Worm (Caenorhabditis elegans) whole organism, early embryonic: Measurements from ENCODE around the gene try-10.

Source experiments
- B0310.2 ChIP-seq: sonication (generic microtip); optimal IDR thresholded peaks from 2 replicates; lab custom pipeline; 2016; ENCODE audit warnings: mild to moderate bottlenecking, missing genetic modification characterization, missing compliant biosample characterization
- F13C5.2 ChIP-seq: sonication (generic microtip); optimal IDR thresholded peaks from 2 replicates; lab custom pipeline; 2017; ENCODE audit warnings: mild to moderate bottlenecking, missing genetic modification characterization, inconsistent platforms, missing compliant biosample characterization
- aly-1 ChIP-seq: sonication (generic microtip); optimal IDR thresholded peaks from 2 replicates; lab custom pipeline; 2016; ENCODE audit warnings: missing genetic modification characterization, missing compliant biosample characterization
- ama-1 ChIP-seq: fragments of 150-350 bp; optimal IDR thresholded peaks from 2 replicates; lab custom pipeline; 2014
- ceh-13 ChIP-seq: fragments of 200-800 bp; sonication (Bioruptor generic); optimal IDR thresholded peaks from 2 replicates; lab custom pipeline; 2018; ENCODE audit warnings: mild to moderate bottlenecking, missing genetic modification characterization, missing compliant biosample characterization
- ceh-36 ChIP-seq: sonication (generic microtip); optimal IDR thresholded peaks from 2 replicates; lab custom pipeline; 2016; ENCODE audit warnings: missing genetic modification characterization, inconsistent platforms, missing compliant biosample characterization
- ets-7 ChIP-seq: sonication (generic microtip); optimal IDR thresholded peaks from 2 replicates; lab custom pipeline; 2016; ENCODE audit warnings: missing genotype, missing genetic modification characterization, missing compliant biosample characterization
- flt-1 ChIP-seq: fragments of 200-800 bp; sonication (Bioruptor generic); IDR thresholded peaks from 2 replicates; pipeline ENCODE4 v1.3.6; 2022; ENCODE audit warnings: missing genetic modification characterization, missing compliant biosample characterization
- hmbx-1 ChIP-seq: sonication (generic microtip); optimal IDR thresholded peaks from 2 replicates; lab custom pipeline; 2016; ENCODE audit warnings: mild to moderate bottlenecking, missing genetic modification characterization, missing compliant biosample characterization
- hmg-4 ChIP-seq: fragments of 200-800 bp; sonication (Bioruptor generic); optimal IDR thresholded peaks from 2 replicates; lab custom pipeline; 2018; ENCODE audit warnings: mild to moderate bottlenecking, missing genetic modification characterization, missing compliant biosample characterization
- hnd-1 ChIP-seq: sonication (generic microtip); optimal IDR thresholded peaks from 2 replicates; lab custom pipeline; 2016; ENCODE audit warnings: missing genetic modification characterization, missing compliant biosample characterization
- pes-1 ChIP-seq: fragments of 200-800 bp; sonication (Bioruptor generic); IDR thresholded peaks from 2 replicates; pipeline ENCODE4 v1.3.6; 2022; ENCODE audit warnings: missing genetic modification reagents, missing genetic modification characterization, missing compliant biosample characterization
- scrt-1 ChIP-seq: fragments of 200-800 bp; sonication (Bioruptor generic); IDR thresholded peaks from 2 replicates; pipeline ENCODE4 v1.3.6; 2022; ENCODE audit warnings: missing genetic modification characterization, missing compliant biosample characterization
- sea-1 ChIP-seq: fragments of 200-800 bp; sonication (Bioruptor generic); conservative IDR thresholded peaks from 2 replicates; pipeline ENCODE4 v1.3.6; 2022; ENCODE audit warnings: missing genetic modification characterization, missing compliant biosample characterization
- tbx-11 ChIP-seq: fragments of 200-800 bp; sonication (Bioruptor generic); IDR thresholded peaks from 2 replicates; pipeline ENCODE4 v1.3.6; 2022; ENCODE audit warnings: missing genetic modification characterization, missing compliant biosample characterization
- tbx-37 ChIP-seq: fragments of 200-800 bp; sonication (Bioruptor generic); conservative IDR thresholded peaks from 2 replicates; pipeline ENCODE4 v1.3.6; 2022; ENCODE audit warnings: missing genetic modification reagents, missing genetic modification characterization, missing compliant biosample characterization
- tra-4 ChIP-seq: sonication (generic microtip); optimal IDR thresholded peaks from 2 replicates; lab custom pipeline; 2017; ENCODE audit warnings: missing genetic modification characterization, missing compliant biosample characterization

try-10 gene

ce11 chrV:13018761-13019160 lies 5.7 kb upstream of the try-10 start, which contains the start of gene fmi-1:
fmi-1 (plus strand) TSS chrV:13019061.
- TF ChIP-seq tbx-37 (no peak), hnd-1 (no peak), hmbx-1 (no peak), hmg-4 (no peak), B0310.2 (tag; lab: Kevin White, UChicago) (no peak)

ce11 chrV:13018233-13018632 lies 5.2 kb upstream of the try-10 start:
- TF ChIP-seq tbx-37 = no peak
- TF ChIP-seq ceh-36 (tag; lab: Kevin White, UChicago) = no peak
- TF ChIP-seq ets-7 = no peak
- no peak for TF ChIP-seq hmg-4
- TF ChIP-seq pes-1 (GFP tag; lab: Robert Waterston, UW) = no peak
- no peak for TF ChIP-seq hnd-1
- no peak for TF ChIP-seq B0310.2 (tag; lab: Kevin White, UChicago)
- TF ChIP-seq tra-4 (tag; lab: Kevin White, UChicago) = no peak
- TF ChIP-seq ceh-13 (GFP tag; lab: Kevin White, UChicago) = no peak
- TF ChIP-seq hmbx-1 = no peak
- no peak for TF ChIP-seq sea-1 (GFP tag; lab: Robert Waterston, UW)
- no peak for TF ChIP-seq aly-1
- no peak for TF ChIP-seq F13C5.2 (tag; lab: Kevin White, UChicago)
- TF ChIP-seq flt-1 (GFP tag; lab: Robert Waterston, UW) = no peak
- no peak for TF ChIP-seq scrt-1
- no peak for TF ChIP-seq tbx-11 (GFP tag; lab: Robert Waterston, UW)
- no peak for TF ChIP-seq ama-1 (lab: Kevin White, UChicago)

ce11 chrV:13013844-13014243 lies 786 bp upstream of the try-10 start, which contains the start of gene F15B9.6:
F15B9.6 (plus strand) TSS chrV:13014144.
- TF ChIP-seq sea-1 (GFP tag; lab: Robert Waterston, UW) (no peak), ama-1 (lab: Kevin White, UChicago) (no peak), tra-4 (tag; lab: Kevin White, UChicago) (no peak), hmbx-1 (no peak), aly-1 (no peak), B0310.2 (tag; lab: Kevin White, UChicago) (no peak), hnd-1 (no peak), hmg-4 (no peak), F13C5.2 (tag; lab: Kevin White, UChicago) (no peak)

- TF ChIP-seq ceh-36 (tag; lab: Kevin White, UChicago) = no peak
- TF ChIP-seq hmg-4 = no peak
- TF ChIP-seq F13C5.2 (tag; lab: Kevin White, UChicago) = no peak
Observed at ce11 chrV:13011904-13012303, 1.2 kb downstream of the try-10 start.

ce11 chrV:13009843-13010242 lies 3.2 kb downstream of the try-10 start:
- TF ChIP-seq scrt-1 (no peak), ceh-36 (tag; lab: Kevin White, UChicago) (no peak), pes-1 (GFP tag; lab: Robert Waterston, UW) (no peak)

ce11 chrV:13009271-13009670 lies 3.8 kb downstream of the try-10 start:
- TF ChIP-seq ets-7 (no peak), hnd-1 (no peak), F13C5.2 (tag; lab: Kevin White, UChicago) (no peak), scrt-1 (no peak), B0310.2 (tag; lab: Kevin White, UChicago) (no peak), ceh-13 (GFP tag; lab: Kevin White, UChicago) (no peak)

- TF ChIP-seq hnd-1 (no peak), hmbx-1 (no peak), F13C5.2 (tag; lab: Kevin White, UChicago) (no peak), flt-1 (GFP tag; lab: Robert Waterston, UW) (no peak), hmg-4 (no peak), tbx-37 (no peak), tra-4 (tag; lab: Kevin White, UChicago) (no peak), scrt-1 (no peak), sea-1 (GFP tag; lab: Robert Waterston, UW) (no peak), tbx-11 (GFP tag; lab: Robert Waterston, UW) (no peak), aly-1 (no peak), pes-1 (GFP tag; lab: Robert Waterston, UW) (no peak), ama-1 (lab: Kevin White, UChicago) (no peak), B0310.2 (tag; lab: Kevin White, UChicago) (no peak), ceh-36 (tag; lab: Kevin White, UChicago) (no peak)
Observed at ce11 chrV:13008825-13009224, 4.2 kb downstream of the try-10 start, which contains the start of gene F15B9.10. F15B9.10 (minus strand) TSS chrV:13008925.

- TF ChIP-seq flt-1 (GFP tag; lab: Robert Waterston, UW) (no peak), scrt-1 (no peak), ceh-36 (tag; lab: Kevin White, UChicago) (no peak), tbx-37 (no peak), sea-1 (GFP tag; lab: Robert Waterston, UW) (no peak), tra-4 (tag; lab: Kevin White, UChicago) (no peak), ets-7 (no peak), ama-1 (lab: Kevin White, UChicago) (no peak), hmbx-1 (no peak), pes-1 (GFP tag; lab: Robert Waterston, UW) (no peak), ceh-13 (GFP tag; lab: Kevin White, UChicago) (no peak)
Observed at ce11 chrV:13006754-13007153, 6.3 kb downstream of the try-10 start.

- TF ChIP-seq aly-1 (no peak), hmbx-1 (no peak), ceh-36 (tag; lab: Kevin White, UChicago) (no peak), F13C5.2 (tag; lab: Kevin White, UChicago) (no peak), tra-4 (tag; lab: Kevin White, UChicago) (no peak), tbx-37 (no peak), hmg-4 (no peak), sea-1 (GFP tag; lab: Robert Waterston, UW) (no peak), ceh-13 (GFP tag; lab: Kevin White, UChicago) (no peak), ama-1 (lab: Kevin White, UChicago) (no peak), B0310.2 (tag; lab: Kevin White, UChicago) (no peak)
Observed at ce11 chrV:13004374-13004773, 8.7 kb downstream of the try-10 start.
